Fruit fly (Drosophila melanogaster): Measurements from ENCODE around the gene Acp95EF.

Gene Acp95EF

dm6 chr3R:24259278-24260040 is 30.7 kb downstream of the Acp95EF start (continued):
- TF ChIP-seq CG8388 (GFP tag; optimal IDR thresholded peaks at IDR 0.05) = peak; percentile 85
- TF ChIP-seq Fer1 (GFP tag; optimal IDR thresholded peaks at IDR 0.05) = peak; percentile 89
- TF ChIP-seq CG6254 (GFP tag; optimal IDR thresholded peaks at IDR 0.05) = peak; percentile 88
- TF ChIP-seq oc (tag; optimal IDR thresholded peaks at IDR 0.05) = peak; percentile 89
- TF ChIP-seq bbx (GFP tag; IDR thresholded peaks at IDR 0.05; ENCODE audit: partially characterized antibody) = 0 out of 2 replicates have a peak, but pooled peaks have one; percentile 41
- TF ChIP-seq Sox102F (GFP tag; optimal IDR thresholded peaks at IDR 0.05) = peak; percentile 89
- peak; percentile 58 for TF ChIP-seq ssp (GFP tag; IDR thresholded peaks at IDR 0.05)
- peak; percentile 99 for TF ChIP-seq CG11696 (GFP tag; IDR thresholded peaks at IDR 0.05)
- TF ChIP-seq lmd (GFP tag; IDR thresholded peaks at IDR 0.05) = peak; percentile 87
- peak; percentile 89 for TF ChIP-seq Fer3 (tag; optimal IDR thresholded peaks at IDR 0.05)
- TF ChIP-seq gsb-n (tag; optimal IDR thresholded peaks at IDR 0.05) = peak; percentile 84
- peak; percentile 91 for TF ChIP-seq otp (GFP tag; IDR thresholded peaks at IDR 0.05)
- peak; percentile 79 for TF ChIP-seq B-H1 (GFP tag; IDR thresholded peaks at IDR 0.05)
- TF ChIP-seq Pdp1 (GFP tag; optimal IDR thresholded peaks at IDR 0.05) = peak; percentile 90 to 93
- no peak for TF ChIP-seq yki (optimal IDR thresholded peaks at IDR 0.05)
- TF ChIP-seq CG6765 (GFP tag; optimal IDR thresholded peaks at IDR 0.05) = peak; percentile 71
- TF ChIP-seq tio (GFP tag; optimal IDR thresholded peaks at IDR 0.05) = peak; percentile 84
- peak; percentile 85 for TF ChIP-seq E2f1 (GFP tag; IDR thresholded peaks at IDR 0.05)
- peak; percentile 86 for TF ChIP-seq CG10366 (GFP tag; IDR thresholded peaks at IDR 0.05)
- TF ChIP-seq CG9437 (GFP tag; optimal IDR thresholded peaks at IDR 0.05) = peak; percentile 71
- peak; percentile 80 for TF ChIP-seq CG6654 (GFP tag; optimal IDR thresholded peaks at IDR 0.05)
- peak; percentile 88 for TF ChIP-seq ems (GFP tag; optimal IDR thresholded peaks at IDR 0.05)
- TF ChIP-seq gsb (GFP tag; IDR thresholded peaks at IDR 0.05) = peak; percentile 77
- TF ChIP-seq CG1647 (GFP tag; optimal IDR thresholded peaks at IDR 0.05) = peak; percentile 88
- peak; percentile 78 for TF ChIP-seq CG14667 (GFP tag; IDR thresholded peaks at IDR 0.05)
- peak; percentile 86 for TF ChIP-seq GATAe (GFP tag; conservative IDR thresholded peaks at IDR 0.05)
- peak; percentile 85 for TF ChIP-seq Vsx1 (GFP tag; optimal IDR thresholded peaks at IDR 0.05)
- peak; percentile 77 for TF ChIP-seq zen (tag; optimal IDR thresholded peaks at IDR 0.05)
- no peak for TF ChIP-seq Sin3A (optimal IDR thresholded peaks at IDR 0.05)
- peak; percentile 80 for TF ChIP-seq CG5953 (GFP tag; IDR thresholded peaks at IDR 0.05)
- peak; percentile 70; the same call in 1 of the 2 replicates for TF ChIP-seq bowl (GFP tag; IDR thresholded peaks at IDR 0.05)
- peak; percentile 66 for TF ChIP-seq CG18011 (GFP tag; optimal IDR thresholded peaks at IDR 0.05)
- TF ChIP-seq CG11456 (GFP tag; IDR thresholded peaks at IDR 0.05) = peak; percentile 91
- peak; percentile 91 for TF ChIP-seq CG31441 (GFP tag; IDR thresholded peaks at IDR 0.05)
- TF ChIP-seq CG4328 (GFP tag; optimal IDR thresholded peaks at IDR 0.05) = no peak
- peak; percentile 81 for TF ChIP-seq CG31224 (GFP tag; IDR thresholded peaks at IDR 0.05)
- TF ChIP-seq Dfd (GFP tag; optimal IDR thresholded peaks at IDR 0.05) = no peak
- TF ChIP-seq CG7372 (GFP tag; IDR thresholded peaks at IDR 0.05) = peak; percentile 75
- peak; percentile 18 for TF ChIP-seq pzg (GFP tag; optimal IDR thresholded peaks at IDR 0.05)
- TF ChIP-seq CG18619 (GFP tag; optimal IDR thresholded peaks at IDR 0.05) = peak; percentile 90
- TF ChIP-seq slp2 (GFP tag; optimal IDR thresholded peaks at IDR 0.05) = peak; percentile 84
- peak; percentile 71 for TF ChIP-seq Nf-YB (GFP tag; optimal IDR thresholded peaks at IDR 0.05)
- peak; percentile 37 for TF ChIP-seq pfk (GFP tag; optimal IDR thresholded peaks at IDR 0.05)
- peak; percentile 77; the same call in 2 of the 3 replicates for TF ChIP-seq ase (GFP tag; IDR thresholded peaks at IDR 0.05)
- no peak for TF ChIP-seq gfzf (GFP tag; optimal IDR thresholded peaks at IDR 0.05)
- TF ChIP-seq az2 (GFP tag; optimal IDR thresholded peaks at IDR 0.05) = peak; percentile 88
- peak; percentile 92 for TF ChIP-seq ranshi (GFP tag; IDR thresholded peaks at IDR 0.05)
- TF ChIP-seq CTCF (GFP tag; optimal IDR thresholded peaks at IDR 0.05) = no peak
- TF ChIP-seq CG3847 (GFP tag; IDR thresholded peaks at IDR 0.05) = peak; percentile 82
- TF ChIP-seq CG2199 (GFP tag; IDR thresholded peaks at IDR 0.05) = peak; percentile 93
- TF ChIP-seq HLH4C (GFP tag; IDR thresholded peaks at IDR 0.05; ENCODE audit: partially characterized antibody) = no peak

Measured in whole organism, embryonic.